In genomic region chr3L:16027163-16027633, dm6 we compare ENCODE assay signal across 5 fruit fly cellular contexts.
TF ChIP-seq lines count a peak whose summit lies in the region.

No protein-coding gene starts in this region.

- no peak for TF ChIP-seq CTCF in whole organism, embryonic (GFP tag; optimal IDR thresholded peaks at IDR 0.05; lab: Kevin White, UChicago)

TF ChIP-seq in whole organism, adult, 20 proteins besides CTCF, POLR2A, EP300 and RAD21 (continues in another document):
- TF ChIP-seq CG7101 (tag; optimal IDR thresholded peaks at IDR 0.05; lab: Kevin White, UChicago), result no peak
- peak; percentile 35 for TF ChIP-seq CG7045 (GFP tag; optimal IDR thresholded peaks at IDR 0.05; lab: Kevin White, UChicago)
- no peak for TF ChIP-seq tj (GFP tag; optimal IDR thresholded peaks at IDR 0.05; lab: Kevin White, UChicago)
- peak; percentile 18 for TF ChIP-seq CG33017 (tag; optimal IDR thresholded peaks at IDR 0.05; lab: Kevin White, UChicago)
- TF ChIP-seq toe (GFP tag; optimal IDR thresholded peaks at IDR 0.05; lab: Kevin White, UChicago), result peak; percentile 15
- TF ChIP-seq kay (GFP tag; lab: Kevin White, UChicago; ENCODE audit: borderline replicate concordance), result no peak
- no peak for TF ChIP-seq Hr96 (GFP tag; optimal IDR thresholded peaks at IDR 0.05; lab: Kevin White, UChicago)
- no peak for TF ChIP-seq CG1620 (GFP tag; optimal IDR thresholded peaks at IDR 0.05; lab: Kevin White, UChicago)
- TF ChIP-seq bab1 (GFP tag; optimal IDR thresholded peaks at IDR 0.05; lab: Kevin White, UChicago), result no peak
- no peak for TF ChIP-seq CG11617 (GFP tag; optimal IDR thresholded peaks at IDR 0.05; lab: Kevin White, UChicago)
- TF ChIP-seq CG12768 (GFP tag; optimal IDR thresholded peaks at IDR 0.05; lab: Kevin White, UChicago), result peak; percentile 20
- no peak for TF ChIP-seq CG5204 (GFP tag; optimal IDR thresholded peaks at IDR 0.05; lab: Kevin White, UChicago)
- TF ChIP-seq Clk (GFP tag; optimal IDR thresholded peaks at IDR 0.05; lab: Kevin White, UChicago), result no peak
- TF ChIP-seq Mnt (GFP tag; optimal IDR thresholded peaks at IDR 0.05; lab: Kevin White, UChicago), result no peak
- no peak for TF ChIP-seq CG14711 (tag; optimal IDR thresholded peaks at IDR 0.05; lab: Kevin White, UChicago)
- peak; percentile 80 for TF ChIP-seq cic (GFP tag; optimal IDR thresholded peaks at IDR 0.05; lab: Kevin White, UChicago)
- no peak for TF ChIP-seq Crg-1 (GFP tag; optimal IDR thresholded peaks at IDR 0.05; lab: Kevin White, UChicago)
- TF ChIP-seq cnc (optimal IDR thresholded peaks at IDR 0.05; lab: Kevin White, UChicago), result no peak
- no peak for TF ChIP-seq pad (GFP tag; optimal IDR thresholded peaks at IDR 0.05; lab: Kevin White, UChicago)

TF ChIP-seq in whole organism, embryonic, 481 proteins besides CTCF, POLR2A, EP300 and RAD21 (continues in another document):
- TF ChIP-seq CG3726 (GFP tag; IDR thresholded peaks at IDR 0.05; lab: Robert Waterston, UW) (no peak), bowl (GFP tag; IDR thresholded peaks at IDR 0.05; lab: Robert Waterston, UW) (no peak), gce (GFP tag; IDR thresholded peaks at IDR 0.05; lab: Robert Waterston, UW) (0 out of 3 replicates have a peak, but pooled peaks have one; percentile 16), CG3847 (GFP tag; IDR thresholded peaks at IDR 0.05; lab: Robert Waterston, UW) (peak; percentile 49), grau (tag; optimal IDR thresholded peaks at IDR 0.05; lab: Kevin White, UChicago) (no peak), nerfin-1 (tag; optimal IDR thresholded peaks at IDR 0.05; lab: Kevin White, UChicago) (peak; percentile 18), chinmo (GFP tag; IDR thresholded peaks at IDR 0.05; lab: Robert Waterston, UW; ENCODE audit: partially characterized antibody) (peak; percentile 69; the same call in 1 of the 4 replicates), CG11504 (tag; optimal IDR thresholded peaks at IDR 0.05; lab: Kevin White, UChicago) (peak; percentile 34), CG15601 (tag; optimal IDR thresholded peaks at IDR 0.05; lab: Kevin White, UChicago) (peak; percentile 65), Adf1 (GFP tag; IDR thresholded peaks at IDR 0.05; lab: Robert Waterston, UW) (no peak), B-H1 (GFP tag; IDR thresholded peaks at IDR 0.05; lab: Robert Waterston, UW) (peak; percentile 12; the same call in 1 of the 3 replicates), bab2 (GFP tag; optimal IDR thresholded peaks at IDR 0.05; lab: Kevin White, UChicago) (peak; percentile 65), cg (GFP tag; optimal IDR thresholded peaks at IDR 0.05; lab: Kevin White, UChicago) (peak; percentile 58), Nf-YA (GFP tag; IDR thresholded peaks at IDR 0.05; lab: Robert Waterston, UW) (peak; percentile 46; the same call in 1 of the 2 replicates), CG1024 (GFP tag; IDR thresholded peaks at IDR 0.05; lab: Robert Waterston, UW) (0 out of 2 replicates have a peak, but pooled peaks have one; percentile 43), CG11695 (GFP tag; IDR thresholded peaks at IDR 0.05; lab: Robert Waterston, UW) (peak; percentile 50; the same call in 1 of the 3 replicates)

TF ChIP-seq in whole organism, prepupa, 60 proteins besides CTCF, POLR2A, EP300 and RAD21 (continues in another document):
- TF ChIP-seq CG11762 (GFP tag; optimal IDR thresholded peaks at IDR 0.05; lab: Kevin White, UChicago; ENCODE audit: insufficient read depth), result peak; percentile 67
- peak; percentile 64 for TF ChIP-seq CG32006 (GFP tag; optimal IDR thresholded peaks at IDR 0.05; lab: Kevin White, UChicago)
- peak; percentile 61 for TF ChIP-seq Sox14 (GFP tag; optimal IDR thresholded peaks at IDR 0.05; lab: Kevin White, UChicago)
- peak; percentile 37 to 53 for TF ChIP-seq salr (GFP tag; optimal IDR thresholded peaks at IDR 0.05; lab: Kevin White, UChicago)
- no peak for TF ChIP-seq Hr38 (GFP tag; optimal IDR thresholded peaks at IDR 0.05; lab: Kevin White, UChicago)
- peak; percentile 26 for TF ChIP-seq CG4318 (GFP tag; optimal IDR thresholded peaks at IDR 0.05; lab: Kevin White, UChicago)
- TF ChIP-seq fkh (GFP tag; optimal IDR thresholded peaks at IDR 0.05; lab: Kevin White, UChicago), result peak; percentile 96
- TF ChIP-seq Blimp-1 (GFP tag; optimal IDR thresholded peaks at IDR 0.05; lab: Kevin White, UChicago), result no peak
- peak; percentile 33 for TF ChIP-seq CG8632 (GFP tag; optimal IDR thresholded peaks at IDR 0.05; lab: Kevin White, UChicago)
- peak; percentile 66 for TF ChIP-seq CG6276 (GFP tag; optimal IDR thresholded peaks at IDR 0.05; lab: Kevin White, UChicago)
- peak; percentile 80 for TF ChIP-seq CG8119 (GFP tag; IDR thresholded peaks at IDR 0.05; lab: Robert Waterston, UW)
- peak; percentile 41 for TF ChIP-seq Sox15 (GFP tag; optimal IDR thresholded peaks at IDR 0.05; lab: Kevin White, UChicago)
- TF ChIP-seq Eip78C (GFP tag; lab: Kevin White, UChicago), result peak; percentile 89
- no peak for TF ChIP-seq CG6854 (GFP tag; optimal IDR thresholded peaks at IDR 0.05; lab: Kevin White, UChicago)
- peak; percentile 91 for TF ChIP-seq eg (GFP tag; IDR thresholded peaks at IDR 0.05; lab: Robert Waterston, UW)
- TF ChIP-seq Hr4 (GFP tag; optimal IDR thresholded peaks at IDR 0.05; lab: Kevin White, UChicago), result peak; percentile 65
- peak; percentile 51 for TF ChIP-seq CG11902 (GFP tag; optimal IDR thresholded peaks at IDR 0.05; lab: Kevin White, UChicago)
- peak; percentile 55 for TF ChIP-seq Hr39 (GFP tag; optimal IDR thresholded peaks at IDR 0.05; lab: Kevin White, UChicago)
- peak; percentile 53 for TF ChIP-seq Ets96B (tag; optimal IDR thresholded peaks at IDR 0.05; lab: Kevin White, UChicago)
- TF ChIP-seq lz (GFP tag; optimal IDR thresholded peaks at IDR 0.05; lab: Kevin White, UChicago), result peak; percentile 52

TF ChIP-seq in whole organism, pupa, 21 proteins besides CTCF, POLR2A, EP300 and RAD21 (continues in another document):
- TF ChIP-seq CG34367 (tag; optimal IDR thresholded peaks at IDR 0.05; lab: Kevin White, UChicago) (peak; percentile 3), CG8159 (tag; optimal IDR thresholded peaks at IDR 0.05; lab: Kevin White, UChicago) (peak; percentile 72), CG8301 (tag; optimal IDR thresholded peaks at IDR 0.05; lab: Kevin White, UChicago) (peak; percentile 38), fd96Ca (GFP tag; IDR thresholded peaks at IDR 0.05; lab: Robert Waterston, UW) (peak; percentile 93), Pif1A (GFP tag; optimal IDR thresholded peaks at IDR 0.05; lab: Kevin White, UChicago) (peak; percentile 69), CG10348 (GFP tag; IDR thresholded peaks at IDR 0.05; lab: Robert Waterston, UW) (0 out of 2 replicates have a peak, but pooled peaks have one; percentile 6), CG4496 (GFP tag; IDR thresholded peaks at IDR 0.05; lab: Robert Waterston, UW) (peak; percentile 90), CG17806 (tag; optimal IDR thresholded peaks at IDR 0.05; lab: Kevin White, UChicago) (peak; percentile 57), CG14655 (GFP tag; optimal IDR thresholded peaks at IDR 0.05; lab: Kevin White, UChicago) (peak; percentile 55), Ets98B (GFP tag; IDR thresholded peaks at IDR 0.05; lab: Robert Waterston, UW) (peak; percentile 86), rn (GFP tag; IDR thresholded peaks at IDR 0.05; lab: Robert Waterston, UW) (peak; percentile 48; the same call in 1 of the 2 replicates), EcR (GFP tag; optimal IDR thresholded peaks at IDR 0.05; lab: Kevin White, UChicago) (peak; percentile 77), CG9948 (tag; optimal IDR thresholded peaks at IDR 0.05; lab: Kevin White, UChicago) (peak; percentile 33), CG32121 (GFP tag; IDR thresholded peaks at IDR 0.05; lab: Robert Waterston, UW) (peak; percentile 84), Snoo (tag; optimal IDR thresholded peaks at IDR 0.05; lab: Kevin White, UChicago) (peak; percentile 46), CG13204 (GFP tag; optimal IDR thresholded peaks at IDR 0.05; lab: Kevin White, UChicago) (peak; percentile 39), Pif1B (GFP tag; optimal IDR thresholded peaks at IDR 0.05; lab: Kevin White, UChicago) (peak; percentile 54), gl (tag; optimal IDR thresholded peaks at IDR 0.05; lab: Kevin White, UChicago) (peak; percentile 23), CG15710 (tag; optimal IDR thresholded peaks at IDR 0.05; lab: Kevin White, UChicago) (peak; percentile 67), CG12605 (GFP tag; IDR thresholded peaks at IDR 0.05; lab: Robert Waterston, UW) (peak; percentile 56; the same call in 1 of the 2 replicates)

TF ChIP-seq in whole organism, wandering third instar larva, 38 proteins besides CTCF, POLR2A, EP300 and RAD21 (continues in another document):
- peak; percentile 54 for TF ChIP-seq h (GFP tag; optimal IDR thresholded peaks at IDR 0.05; lab: Kevin White, UChicago)
- TF ChIP-seq Jra (GFP tag; optimal IDR thresholded peaks at IDR 0.05; lab: Kevin White, UChicago), result no peak
- TF ChIP-seq ey (GFP tag; optimal IDR thresholded peaks at IDR 0.05; lab: Kevin White, UChicago), result peak; percentile 0
- peak; percentile 39 for TF ChIP-seq fru (GFP tag; optimal IDR thresholded peaks at IDR 0.05; lab: Kevin White, UChicago)
- peak in 1 of 2 experiments; percentile 45 for TF ChIP-seq foxo (GFP tag; optimal IDR thresholded peaks at IDR 0.05; lab: Kevin White, UChicago)
- peak; percentile 49 for TF ChIP-seq Sp1 (GFP tag; optimal IDR thresholded peaks at IDR 0.05; lab: Kevin White, UChicago)
- TF ChIP-seq pan (optimal IDR thresholded peaks at IDR 0.05; lab: Kevin White, UChicago), result no peak
- peak; percentile 58 for TF ChIP-seq br (GFP tag; optimal IDR thresholded peaks at IDR 0.05; lab: Kevin White, UChicago)
- TF ChIP-seq CG9705 (GFP tag; optimal IDR thresholded peaks at IDR 0.05; lab: Kevin White, UChicago), result no peak
- no peak for TF ChIP-seq Abd-B (GFP tag; optimal IDR thresholded peaks at IDR 0.05; lab: Kevin White, UChicago)
- peak; percentile 24 for TF ChIP-seq rgr (GFP tag; optimal IDR thresholded peaks at IDR 0.05; lab: Kevin White, UChicago)
- TF ChIP-seq Myc (optimal IDR thresholded peaks at IDR 0.05; lab: Kevin White, UChicago), result no peak
- peak; percentile 13 for TF ChIP-seq psq (GFP tag; optimal IDR thresholded peaks at IDR 0.05; lab: Kevin White, UChicago)
- no peak for TF ChIP-seq woc (GFP tag; optimal IDR thresholded peaks at IDR 0.05; lab: Kevin White, UChicago)
- no peak for TF ChIP-seq Dif (GFP tag; optimal IDR thresholded peaks at IDR 0.05; lab: Kevin White, UChicago; ENCODE audit: partially characterized antibody)
- peak; percentile 19 for TF ChIP-seq Hr83 (GFP tag; optimal IDR thresholded peaks at IDR 0.05; lab: Kevin White, UChicago; ENCODE audit: poor library complexity, severe bottlenecking)
- TF ChIP-seq sv (GFP tag; optimal IDR thresholded peaks at IDR 0.05; lab: Kevin White, UChicago), result peak; percentile 1
- TF ChIP-seq jim (GFP tag; optimal IDR thresholded peaks at IDR 0.05; lab: Kevin White, UChicago), result no peak
- TF ChIP-seq dsf (GFP tag; optimal IDR thresholded peaks at IDR 0.05; lab: Kevin White, UChicago; ENCODE audit: borderline replicate concordance), result no peak
- no peak for TF ChIP-seq Rel (GFP tag; optimal IDR thresholded peaks at IDR 0.05; lab: Kevin White, UChicago)
- no peak for TF ChIP-seq Rel (tag; optimal IDR thresholded peaks at IDR 0.05; lab: Kevin White, UChicago)
- TF ChIP-seq N (GFP tag; optimal IDR thresholded peaks at IDR 0.05; lab: Kevin White, UChicago), result no peak
- peak; percentile 13 for TF ChIP-seq dmrt93B (GFP tag; optimal IDR thresholded peaks at IDR 0.05; lab: Kevin White, UChicago)
- no peak for TF ChIP-seq Hnf4 (GFP tag; optimal IDR thresholded peaks at IDR 0.05; lab: Kevin White, UChicago)
